Fruit fly (Drosophila melanogaster) whole organism, adult: ENCODE results near the gene CG10804.

ENCODE experiments used
- CG1620 ChIP-seq: fragments of 200-800 bp; sonication (Bioruptor generic); optimal IDR thresholded peaks from 2 replicates; lab custom pipeline; 2016; ENCODE audit warnings: missing biosample characterization, missing genetic modification characterization
- CG33017 ChIP-seq: fragments of 200-800 bp; sonication (Bioruptor generic); optimal IDR thresholded peaks from 2 replicates; lab custom pipeline; 2018; ENCODE audit warnings: missing biosample characterization, mild to moderate bottlenecking, missing genetic modification characterization, moderate library complexity
- CG5204 ChIP-seq: fragments of 200-800 bp; sonication (Bioruptor generic); optimal IDR thresholded peaks from 2 replicates; lab custom pipeline; 2016; ENCODE audit warnings: missing biosample characterization, missing genetic modification characterization
- CG7045 ChIP-seq: fragments of 200-800 bp; sonication (Bioruptor generic); optimal IDR thresholded peaks from 2 replicates; lab custom pipeline; 2017; ENCODE audit warnings: missing biosample characterization, mild to moderate bottlenecking, missing genetic modification characterization
- CG7101 ChIP-seq: fragments of 200-800 bp; sonication (Bioruptor generic); optimal IDR thresholded peaks from 2 replicates; lab custom pipeline; 2018; ENCODE audit warnings: missing biosample characterization, mild to moderate bottlenecking, missing genetic modification characterization, moderate library complexity
- Crg-1 ChIP-seq: fragments of 200-800 bp; sonication (Bioruptor generic); optimal IDR thresholded peaks from 2 replicates; lab custom pipeline; 2016; ENCODE audit warnings: missing biosample characterization, missing genetic modification characterization
- Hr96 ChIP-seq: fragments of 200-800 bp; sonication (Bioruptor generic); optimal IDR thresholded peaks from 2 replicates; lab custom pipeline; 2016; ENCODE audit warnings: missing biosample characterization, missing genetic modification characterization
- cic ChIP-seq: fragments of 200-800 bp; sonication (Bioruptor generic); optimal IDR thresholded peaks from 2 replicates; lab custom pipeline; 2017; ENCODE audit warnings: missing biosample characterization, mild to moderate bottlenecking, missing genetic modification characterization, moderate library complexity
- kay ChIP-seq: fragments of 200-800 bp; sonication (Bioruptor generic); peaks from one replicate; lab custom pipeline; 2016; ENCODE audit warnings: missing biosample characterization, missing genetic modification characterization, borderline replicate concordance
- pad ChIP-seq: fragments of 200-800 bp; sonication (Bioruptor generic); optimal IDR thresholded peaks from 3 replicates; lab custom pipeline; 2017; ENCODE audit warnings: missing biosample characterization, missing genetic modification characterization, mild to moderate bottlenecking, moderate library complexity, missing genetic modification reagents
- tj ChIP-seq: fragments of 200-800 bp; sonication (Bioruptor generic); optimal IDR thresholded peaks from 3 replicates; lab custom pipeline; 2017; ENCODE audit warnings: missing biosample characterization, mild to moderate bottlenecking, missing genetic modification characterization, moderate library complexity

dm6 chrX:3504251-3504650, 22.1 kb upstream of the CG10804 start:
- TF ChIP-seq Hr96 (GFP tag; lab: Kevin White, UChicago) (no peak), CG7045 (GFP tag; lab: Kevin White, UChicago) (no peak), kay (GFP tag; lab: Kevin White, UChicago) (no peak), CG7101 (tag; lab: Kevin White, UChicago) (no peak), CG33017 (tag; lab: Kevin White, UChicago) (no peak), tj (no peak), CG5204 (no peak), pad (GFP tag; lab: Kevin White, UChicago) (no peak), cic (GFP tag; lab: Kevin White, UChicago) (no peak), Crg-1 (GFP tag; lab: Kevin White, UChicago) (no peak), CG1620 (GFP tag; lab: Kevin White, UChicago) (no peak)
